Worm (Caenorhabditis elegans) whole organism, L4 larva: Measurements from ENCODE around the gene gst-1.

ENCODE experiments used
- D1046.2 ChIP-seq: fragments of 200-800 bp; sonication (Bioruptor generic); IDR thresholded peaks from 2 replicates; pipeline ENCODE4 v1.3.6; 2022; ENCODE audit warnings: missing genetic modification characterization, missing compliant biosample characterization
- ZK337.2 ChIP-seq: fragments of 200-800 bp; sonication (Bioruptor generic); IDR thresholded peaks from 2 replicates; pipeline ENCODE4 v1.3.6; 2022; ENCODE audit warnings: missing genetic modification reagents, missing genetic modification characterization, missing compliant biosample characterization
- ama-1 ChIP-seq: fragments of 150-350 bp; optimal IDR thresholded peaks from 2 replicates; lab custom pipeline; 2014; ENCODE audit warnings: inconsistent platforms, mixed read lengths
- arid-1 ChIP-seq: fragments of 200-800 bp; sonication (Bioruptor generic); conservative IDR thresholded peaks from 2 replicates; pipeline ENCODE4 v1.3.6; 2022; ENCODE audit warnings: missing genetic modification reagents, missing genetic modification characterization, missing compliant biosample characterization
- ceh-32 ChIP-seq: sonication (generic microtip); optimal IDR thresholded peaks from 2 replicates; lab custom pipeline; 2016; ENCODE audit warnings: mild to moderate bottlenecking, missing genetic modification characterization, missing compliant biosample characterization; ENCODE audit not compliant: poor library complexity
- ceh-62 ChIP-seq: sonication (generic microtip); optimal IDR thresholded peaks from 2 replicates; lab custom pipeline; 2017; ENCODE audit warnings: missing biosample characterization, missing genetic modification characterization
- cey-2 ChIP-seq: sonication (generic microtip); optimal IDR thresholded peaks from 3 replicates; lab custom pipeline; 2017; ENCODE audit warnings: missing genetic modification characterization, mild to moderate bottlenecking, missing compliant biosample characterization, antibody characterized with exemption, borderline replicate concordance; ENCODE audit not compliant: insufficient read depth
- daf-12 ChIP-seq: fragments of 150-350 bp; optimal IDR thresholded peaks from 2 replicates; lab custom pipeline; 2014; ENCODE audit warnings: missing biosample characterization, missing genetic modification reagents, missing genetic modification characterization
- daf-16 ChIP-seq, 3 experiments: sonication (generic microtip); optimal IDR thresholded peaks; 2 replicates each; lab custom pipeline; 2016 to 2017; ENCODE audit warnings: missing genetic modification characterization in 3 of 3, missing genetic modification reagents in 3 of 3, mild to moderate bottlenecking in 2 of 3, missing compliant biosample characterization in 2 of 3, missing biosample characterization in 1 of 3, moderate library complexity in 1 of 3
- dmd-8 ChIP-seq: fragments of 200-800 bp; sonication (Bioruptor generic); IDR thresholded peaks from 2 replicates; pipeline ENCODE4 v1.3.6; 2022; ENCODE audit warnings: missing genetic modification characterization, missing compliant biosample characterization
- dve-1 ChIP-seq: sonication (generic microtip); optimal IDR thresholded peaks from 2 replicates; lab custom pipeline; 2017; ENCODE audit warnings: antibody characterized with exemption, mild to moderate bottlenecking, missing genetic modification characterization, missing compliant biosample characterization; ENCODE audit not compliant: insufficient read depth
- gei-8 ChIP-seq: fragments of 200-800 bp; sonication (Bioruptor generic); optimal IDR thresholded peaks from 2 replicates; lab custom pipeline; 2018; ENCODE audit warnings: mild to moderate bottlenecking, missing genetic modification characterization, missing compliant biosample characterization
- hif-1 ChIP-seq, 2 experiments: sonication (generic microtip); optimal IDR thresholded peaks; 2 replicates each; lab custom pipeline; 2016 to 2017; ENCODE audit warnings: missing compliant biosample characterization in 2 of 2, missing genetic modification characterization in 2 of 2, missing genetic modification reagents in 2 of 2, missing genotype in 2 of 2, mild to moderate bottlenecking in 1 of 2
- hlh-30 ChIP-seq: sonication (generic microtip); optimal IDR thresholded peaks from 2 replicates; lab custom pipeline; 2017; ENCODE audit warnings: antibody characterized with exemption, mild to moderate bottlenecking, missing genetic modification characterization, missing compliant biosample characterization; ENCODE audit not compliant: insufficient read depth
- hmg-1.1 ChIP-seq: fragments of 200-800 bp; sonication (Bioruptor generic); IDR thresholded peaks from 2 replicates; pipeline ENCODE4 v1.3.6; 2022; ENCODE audit warnings: missing genetic modification reagents, missing genetic modification characterization, missing compliant biosample characterization
- lim-7 ChIP-seq: fragments of 200-800 bp; sonication (Bioruptor generic); IDR thresholded peaks from 2 replicates; pipeline ENCODE4 v1.3.6; 2022; ENCODE audit warnings: missing genetic modification characterization, missing compliant biosample characterization
- lin-15B ChIP-seq: fragments of 150-350 bp; sonication (generic microtip); optimal IDR thresholded peaks from 3 replicates; lab custom pipeline; 2014; ENCODE audit warnings: missing biosample characterization, missing genetic modification characterization
- mdt-29 ChIP-seq: fragments of 200-800 bp; sonication (Bioruptor generic); IDR thresholded peaks from 2 replicates; pipeline ENCODE4 v1.3.6; 2022; ENCODE audit warnings: missing genetic modification reagents, missing genetic modification characterization, missing compliant biosample characterization
- mes-2 ChIP-seq: sonication (generic microtip); optimal IDR thresholded peaks from 2 replicates; lab custom pipeline; 2016; ENCODE audit warnings: missing genotype, mild to moderate bottlenecking, missing genetic modification characterization, missing compliant biosample characterization; ENCODE audit not compliant: poor library complexity, severe bottlenecking
- nhr-28 ChIP-seq: fragments of 150-350 bp; optimal IDR thresholded peaks from 2 replicates; lab custom pipeline; 2014; ENCODE audit warnings: missing biosample characterization, missing genetic modification characterization
- nhr-41 ChIP-seq: fragments of 200-800 bp; sonication (Bioruptor generic); IDR thresholded peaks from 2 replicates; pipeline ENCODE4 v1.3.6; 2022; ENCODE audit warnings: missing genetic modification reagents, missing genetic modification characterization, missing compliant biosample characterization
- nhr-6 ChIP-seq: fragments of 150-350 bp; optimal IDR thresholded peaks from 2 replicates; lab custom pipeline; 2014; ENCODE audit warnings: missing biosample characterization, missing genetic modification characterization
- nhr-76 ChIP-seq: fragments of 150-350 bp; optimal IDR thresholded peaks from 2 replicates; lab custom pipeline; 2014; ENCODE audit warnings: missing biosample characterization, missing genetic modification characterization
- nhr-77 ChIP-seq: fragments of 150-350 bp; optimal IDR thresholded peaks from 2 replicates; lab custom pipeline; 2014; ENCODE audit warnings: missing biosample characterization, missing genetic modification characterization
- php-3 ChIP-seq: fragments of 200-800 bp; sonication (Bioruptor generic); IDR thresholded peaks from 2 replicates; pipeline ENCODE4 v1.3.6; 2022; ENCODE audit warnings: missing genetic modification reagents, missing genetic modification characterization, missing compliant biosample characterization
- pqm-1 ChIP-seq: sonication (generic microtip); optimal IDR thresholded peaks from 2 replicates; lab custom pipeline; 2017; ENCODE audit warnings: missing biosample characterization, missing genetic modification characterization
- snpc-4 ChIP-seq: fragments of 150-350 bp; optimal IDR thresholded peaks from 2 replicates; lab custom pipeline; 2014; ENCODE audit warnings: missing biosample characterization, missing genetic modification characterization
- tra-1 ChIP-seq: fragments of 200-800 bp; sonication (Bioruptor generic); IDR thresholded peaks from 2 replicates; pipeline ENCODE4 v1.3.6; 2022; ENCODE audit warnings: missing genetic modification reagents, missing genetic modification characterization, missing compliant biosample characterization
- unc-130 ChIP-seq: sonication (generic microtip); optimal IDR thresholded peaks from 2 replicates; lab custom pipeline; 2016; ENCODE audit warnings: missing genetic modification reagents, missing genetic modification characterization, missing compliant biosample characterization
- unc-62 ChIP-seq, 3 experiments: fragments of 150-350 bp in 1 of 3; sonication (generic microtip); optimal IDR thresholded peaks in 2 of 3; peaks in 1 of 3; 1 replicate in 1 of 3; 2 replicates in 2 of 3; lab custom pipeline; 2014 to 2017; ENCODE audit warnings: missing biosample characterization in 3 of 3, missing genetic modification characterization in 3 of 3, missing genetic modification reagents in 3 of 3, missing genotype in 1 of 3
- zip-2 ChIP-seq: fragments of 150-350 bp; optimal IDR thresholded peaks from 2 replicates; lab custom pipeline; 2014; ENCODE audit warnings: missing biosample characterization, missing genetic modification characterization

Gene gst-1

DNA sequence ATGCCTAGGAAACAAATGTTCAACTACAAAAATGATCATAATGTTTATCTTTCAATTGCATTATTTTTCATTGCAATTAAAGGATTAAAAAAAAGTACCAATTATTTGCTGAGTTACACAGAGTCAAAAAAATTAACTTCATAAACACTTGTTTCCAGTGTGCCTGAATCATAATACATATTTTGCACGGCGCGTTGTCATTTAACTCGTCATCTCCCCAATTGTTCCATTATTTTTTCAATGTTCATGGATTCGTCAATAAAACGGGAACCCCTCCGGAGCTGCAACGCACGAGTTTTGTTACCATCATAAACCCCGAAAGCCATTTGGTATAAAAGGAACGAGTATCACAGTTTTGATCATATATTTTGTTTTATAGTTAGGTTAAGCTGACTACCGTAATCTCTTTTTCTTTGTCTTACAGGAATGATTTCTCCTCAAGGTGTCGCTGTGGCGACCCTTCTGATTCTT is 41.9 kb upstream of the gst-1 start, which contains the start of gene F59B2.12:
Gene F59B2.12 (plus strand): TSS at position 421 of the 471 bp plus-strand sequence.
- no peak for TF ChIP-seq tra-1 (GFP tag; lab: Robert Waterston, UW)
- TF ChIP-seq unc-62 (GFP tag; optimal IDR thresholded peaks at IDR 0.05 in 1 of 2; lab: Kevin White, UChicago): peak in 1 of 2 experiments; percentile 90
- TF ChIP-seq unc-62 (tag; optimal IDR thresholded peaks at IDR 0.05; lab: Kevin White, UChicago): no peak
- no peak for TF ChIP-seq ceh-32 (tag; lab: Kevin White, UChicago)
- TF ChIP-seq php-3 (GFP tag; lab: Robert Waterston, UW): no peak

DNA sequence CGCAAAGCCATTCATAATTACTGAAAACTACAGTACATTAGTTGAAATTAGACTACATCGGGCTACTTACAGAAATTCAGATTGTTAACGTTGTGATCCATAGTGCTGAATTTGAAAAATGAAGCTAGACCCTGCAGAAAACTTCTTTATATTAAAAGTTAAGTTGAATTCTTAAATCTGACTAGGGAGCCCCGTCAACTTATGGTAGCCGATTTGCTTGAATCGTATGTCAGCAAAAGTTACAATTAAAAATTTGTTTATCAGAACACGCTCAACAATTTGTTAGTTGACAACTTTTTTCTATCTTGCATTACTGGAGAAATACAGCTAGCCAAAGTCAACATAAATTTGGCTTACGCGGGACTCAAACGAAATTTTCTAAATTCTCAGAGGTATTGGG is 36.6 kb upstream of the gst-1 start, which contains the start of gene F59B2.14:
Gene F59B2.14 (minus strand): TSS at position 101 of the 400 bp plus-strand sequence.
- TF ChIP-seq ama-1 (lab: Kevin White, UChicago) (no peak), arid-1 (GFP tag; lab: Robert Waterston, UW) (no peak), zip-2 (tag; lab: Kevin White, UChicago) (no peak), hif-1 (tag; optimal IDR thresholded peaks at IDR 0.05; lab: Kevin White, UChicago) (no peak)
- TF ChIP-seq, all 104 proteins: peak for 0

DNA sequence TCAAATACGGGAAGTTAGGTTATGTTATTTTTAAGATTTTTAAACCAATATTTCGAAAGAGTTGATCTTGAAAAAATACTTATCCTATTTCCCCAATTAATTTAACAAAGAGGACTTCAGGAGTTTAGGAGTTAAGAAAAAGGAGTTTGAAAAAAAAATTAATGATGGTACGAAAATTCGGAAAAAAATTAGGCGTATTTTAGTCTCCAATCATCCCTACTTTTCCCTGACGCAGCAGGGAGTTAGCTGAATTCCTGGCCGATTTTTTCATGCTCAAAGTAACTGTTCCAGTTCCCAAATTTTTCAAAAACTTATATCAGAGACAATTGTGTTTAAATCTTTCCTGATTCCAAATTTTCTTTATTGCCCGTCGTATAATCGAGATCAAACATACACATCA is 35.5 kb upstream of the gst-1 start:
- TF ChIP-seq unc-62 (GFP tag; optimal IDR thresholded peaks at IDR 0.05 in 1 of 2; lab: Kevin White, UChicago) (peak in 1 of 2 experiments; percentile 92), unc-62 (tag; optimal IDR thresholded peaks at IDR 0.05; lab: Kevin White, UChicago) (no peak), nhr-41 (GFP tag; lab: Robert Waterston, UW) (no peak)

ce11 chrIII:9026951-9027350 is 32.2 kb upstream of the gst-1 start, which contains the start of gene F59B2.13:
Gene F59B2.13, minus strand, starts transcription at chrIII:9027051.
- no peak for TF ChIP-seq nhr-76 (tag; lab: Kevin White, UChicago)
- no peak for TF ChIP-seq lin-15B (tag; lab: Kevin White, UChicago)
- TF ChIP-seq daf-16 (GFP tag; optimal IDR thresholded peaks at IDR 0.05; lab: Kevin White, UChicago): no peak
- no peak for TF ChIP-seq daf-16 (tag; optimal IDR thresholded peaks at IDR 0.05; lab: Kevin White, UChicago)
- no peak for TF ChIP-seq unc-130 (GFP tag; lab: Kevin White, UChicago)
- TF ChIP-seq D1046.2 (GFP tag; lab: Robert Waterston, UW): no peak
- TF ChIP-seq gei-8 (GFP tag; lab: Kevin White, UChicago): no peak
- no peak for TF ChIP-seq snpc-4 (tag; lab: Kevin White, UChicago)
- TF ChIP-seq hmg-1.1 (GFP tag; lab: Robert Waterston, UW): no peak
- no peak for TF ChIP-seq cey-2 (tag; lab: Kevin White, UChicago)
- TF ChIP-seq daf-12: no peak
- TF ChIP-seq dmd-8: no peak
- TF ChIP-seq ceh-62: no peak
- no peak for TF ChIP-seq nhr-6 (tag; lab: Kevin White, UChicago)
- no peak for TF ChIP-seq mdt-29
- no peak for TF ChIP-seq pqm-1 (tag; lab: Kevin White, UChicago)
- TF ChIP-seq mes-2 (tag; lab: Kevin White, UChicago): no peak

DNA sequence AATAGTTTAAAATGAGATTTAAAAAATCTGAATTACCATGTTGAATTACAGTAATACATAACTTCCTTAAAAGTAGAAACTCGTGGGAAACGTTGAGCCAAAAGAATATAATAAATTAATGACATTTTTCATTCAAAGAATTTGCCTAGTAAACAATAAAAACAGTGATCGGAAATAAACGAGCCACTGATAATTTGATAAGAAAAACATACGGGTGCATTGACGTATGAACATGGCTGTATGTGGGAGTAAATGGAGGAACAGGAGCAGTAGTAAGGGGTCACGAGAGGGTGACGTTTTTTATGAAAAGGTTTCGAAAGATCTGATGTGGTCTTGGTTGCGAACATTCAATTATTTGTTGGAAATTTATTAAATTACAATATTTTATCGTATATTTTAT is 28.3 kb upstream of the gst-1 start:
- TF ChIP-seq lim-7 (GFP tag; lab: Robert Waterston, UW) (no peak), ZK337.2 (GFP tag; lab: Robert Waterston, UW) (no peak), dve-1 (peak; percentile 15), nhr-77 (peak; percentile 16), hlh-30 (tag; lab: Kevin White, UChicago) (peak; percentile 10), nhr-28 (tag; lab: Kevin White, UChicago) (peak; percentile 13), pqm-1 (tag; lab: Kevin White, UChicago) (peak; percentile 54), daf-16 (GFP tag; optimal IDR thresholded peaks at IDR 0.05; lab: Kevin White, UChicago) (no peak), daf-16 (tag; optimal IDR thresholded peaks at IDR 0.05; lab: Kevin White, UChicago) (peak; percentile 61)
- TF ChIP-seq, all 104 proteins: peak for 6
